Worm (Caenorhabditis elegans): ENCODE measurements around the gene oac-14.

DNA sequence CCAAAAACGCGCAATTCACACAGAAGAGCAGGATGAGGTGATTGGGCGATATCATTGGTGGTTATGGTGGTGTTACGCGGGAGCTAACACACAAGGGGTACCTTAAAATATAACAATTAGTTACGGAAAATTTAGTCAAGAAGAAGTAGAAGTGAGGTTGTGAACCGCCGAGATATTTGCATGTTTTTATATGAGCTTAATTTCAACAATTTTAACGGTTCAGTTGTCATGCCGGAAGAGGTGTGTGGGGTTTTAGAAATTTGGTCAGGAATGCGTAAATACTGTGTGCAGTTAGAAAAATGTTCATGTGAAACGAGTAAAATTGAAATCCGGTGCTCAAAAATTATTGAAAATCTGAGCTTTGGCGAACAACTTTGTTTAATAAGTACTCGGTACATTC is 48.9 kb downstream of the oac-14 start, which contains the start of gene flp-3:
- TF ChIP-seq med-1 (GFP tag; optimal IDR thresholded peaks at IDR 0.05; ENCODE audit: insufficient read depth), result no peak
- no peak for TF ChIP-seq flt-1 (GFP tag; IDR thresholded peaks at IDR 0.05)
- no peak for TF ChIP-seq ztf-23 (GFP tag; IDR thresholded peaks at IDR 0.05)
- no peak for TF ChIP-seq T22C8.4 (GFP tag; IDR thresholded peaks at IDR 0.05)
- TF ChIP-seq ztf-29 (GFP tag; IDR thresholded peaks at IDR 0.05), result no peak
- TF ChIP-seq cog-1 (tag; optimal IDR thresholded peaks at IDR 0.05), result no peak
- no peak for TF ChIP-seq ref-1 (GFP tag; conservative IDR thresholded peaks at IDR 0.05)

Data from whole organism, midembryonic.